Fruit fly (Drosophila melanogaster) whole organism, prepupa: Measurements from ENCODE around the gene CG16762.

ENCODE experiments used
- Blimp-1 ChIP-seq: fragments of 200-800 bp; sonication (Bioruptor generic); optimal IDR thresholded peaks from 3 replicates; lab custom pipeline; 2017; ENCODE audit warnings: missing biosample characterization, missing genetic modification characterization, mild to moderate bottlenecking, moderate library complexity, missing genetic modification reagents
- CG10631 ChIP-seq: fragments of 200-800 bp; sonication (Bioruptor generic); optimal IDR thresholded peaks from 2 replicates; lab custom pipeline; 2016; ENCODE audit warnings: missing biosample characterization, missing genetic modification characterization
- CG10669 ChIP-seq: fragments of 200-800 bp; sonication (Bioruptor generic); optimal IDR thresholded peaks from 3 replicates; lab custom pipeline; 2018; ENCODE audit warnings: missing biosample characterization, mild to moderate bottlenecking, missing genetic modification characterization, moderate library complexity
- CG11294 ChIP-seq: fragments of 200-800 bp; sonication (Bioruptor generic); IDR thresholded peaks from 2 replicates; pipeline ENCODE4 v1.3.6; 2022; ENCODE audit warnings: missing biosample characterization, missing genetic modification characterization
- CG11762 ChIP-seq: fragments of 200-800 bp; sonication (Bioruptor generic); optimal IDR thresholded peaks from 3 replicates; lab custom pipeline; 2016; ENCODE audit warnings: missing biosample characterization, missing genetic modification characterization; ENCODE audit not compliant: insufficient read depth
- CG11902 ChIP-seq: fragments of 200-800 bp; sonication (Bioruptor generic); optimal IDR thresholded peaks from 3 replicates; lab custom pipeline; 2016; ENCODE audit warnings: missing biosample characterization, missing genetic modification characterization
- CG15336 ChIP-seq: fragments of 200-800 bp; sonication (Bioruptor generic); IDR thresholded peaks from 2 replicates; pipeline ENCODE4 v1.3.6; 2022; ENCODE audit warnings: missing biosample characterization, missing genetic modification characterization
- CG1621 ChIP-seq: fragments of 200-800 bp; sonication (Bioruptor generic); optimal IDR thresholded peaks from 3 replicates; lab custom pipeline; 2018; ENCODE audit warnings: missing biosample characterization, mild to moderate bottlenecking, missing genetic modification characterization
- CG16779 ChIP-seq: fragments of 200-800 bp; sonication (Bioruptor generic); optimal IDR thresholded peaks from 3 replicates; lab custom pipeline; 2017; ENCODE audit warnings: missing biosample characterization, mild to moderate bottlenecking, missing genetic modification characterization
- CG31627 ChIP-seq: fragments of 200-800 bp; sonication (Bioruptor generic); optimal IDR thresholded peaks from 3 replicates; lab custom pipeline; 2016; ENCODE audit warnings: missing biosample characterization, missing genetic modification characterization
- CG32006 ChIP-seq: fragments of 200-800 bp; sonication (Bioruptor generic); optimal IDR thresholded peaks from 3 replicates; lab custom pipeline; 2017; ENCODE audit warnings: missing biosample characterization, mild to moderate bottlenecking, missing genetic modification characterization
- CG34406 ChIP-seq: fragments of 200-800 bp; sonication (Bioruptor generic); optimal IDR thresholded peaks from 3 replicates; lab custom pipeline; 2016; ENCODE audit warnings: missing biosample characterization, missing genetic modification characterization
- CG6163 ChIP-seq: fragments of 200-800 bp; sonication (Bioruptor generic); IDR thresholded peaks from 3 replicates; pipeline ENCODE4 v1.3.6; 2022; ENCODE audit warnings: missing biosample characterization, missing genetic modification characterization
- CG6276 ChIP-seq: fragments of 200-800 bp; sonication (Bioruptor generic); optimal IDR thresholded peaks from 2 replicates; lab custom pipeline; 2017; ENCODE audit warnings: missing biosample characterization, mild to moderate bottlenecking, missing genetic modification characterization
- CG6792 ChIP-seq: fragments of 200-800 bp; sonication (Bioruptor generic); optimal IDR thresholded peaks from 3 replicates; lab custom pipeline; 2016; ENCODE audit warnings: missing biosample characterization, missing genetic modification characterization
- CG6808 ChIP-seq: fragments of 200-800 bp; sonication (Bioruptor generic); optimal IDR thresholded peaks from 3 replicates; lab custom pipeline; 2017; ENCODE audit warnings: missing biosample characterization, missing genetic modification characterization, mild to moderate bottlenecking, moderate library complexity, missing genetic modification reagents
- CG6854 ChIP-seq: fragments of 200-800 bp; sonication (Bioruptor generic); optimal IDR thresholded peaks from 2 replicates; lab custom pipeline; 2017; ENCODE audit warnings: missing biosample characterization, mild to moderate bottlenecking, missing genetic modification characterization
- CG7368 ChIP-seq: fragments of 200-800 bp; sonication (Bioruptor generic); optimal IDR thresholded peaks from 3 replicates; lab custom pipeline; 2016; ENCODE audit warnings: missing biosample characterization, missing genetic modification characterization
- CG8119 ChIP-seq: fragments of 200-800 bp; sonication (Bioruptor generic); IDR thresholded peaks from 3 replicates; pipeline ENCODE4 v1.3.6; 2022; ENCODE audit warnings: missing biosample characterization, missing genetic modification characterization
- CG8319 ChIP-seq: fragments of 200-800 bp; sonication (Bioruptor generic); optimal IDR thresholded peaks from 3 replicates; lab custom pipeline; 2016; ENCODE audit warnings: missing biosample characterization, missing genetic modification characterization
- CG9139 ChIP-seq: fragments of 200-800 bp; sonication (Bioruptor generic); optimal IDR thresholded peaks from 3 replicates; lab custom pipeline; 2017; ENCODE audit warnings: missing biosample characterization, mild to moderate bottlenecking, missing genetic modification characterization
- Eip75B ChIP-seq: fragments of 200-800 bp; sonication (Bioruptor generic); optimal IDR thresholded peaks from 3 replicates; lab custom pipeline; 2016; ENCODE audit warnings: missing biosample characterization, missing genetic modification characterization
- Eip78C ChIP-seq: fragments of 200-800 bp; sonication (Bioruptor generic); peaks from one replicate; lab custom pipeline; 2016; ENCODE audit warnings: missing biosample characterization, missing genetic modification characterization
- Eip93F ChIP-seq: fragments of 200-800 bp; sonication (Bioruptor generic); optimal IDR thresholded peaks from 2 replicates; lab custom pipeline; 2016; ENCODE audit warnings: missing biosample characterization, mild to moderate bottlenecking, missing genetic modification characterization
- Ets21C ChIP-seq: fragments of 200-800 bp; sonication (Bioruptor generic); optimal IDR thresholded peaks from 3 replicates; lab custom pipeline; 2016; ENCODE audit warnings: missing biosample characterization, missing genetic modification characterization
- Ets96B ChIP-seq: fragments of 200-800 bp; optimal IDR thresholded peaks from 2 replicates; lab custom pipeline; 2019; ENCODE audit warnings: missing biosample characterization, mild to moderate bottlenecking, missing genetic modification characterization, moderate library complexity
- Gug ChIP-seq: fragments of 200-800 bp; sonication (Bioruptor generic); IDR thresholded peaks from 2 replicates; pipeline ENCODE4 v1.3.6; 2022; ENCODE audit warnings: missing biosample characterization, missing genetic modification characterization
- Hr4 ChIP-seq: fragments of 200-800 bp; sonication (Bioruptor generic); optimal IDR thresholded peaks from 3 replicates; lab custom pipeline; 2016; ENCODE audit warnings: missing biosample characterization, missing genetic modification characterization
- Lpt ChIP-seq: fragments of 200-800 bp; sonication (Bioruptor generic); optimal IDR thresholded peaks from 3 replicates; lab custom pipeline; 2016; ENCODE audit warnings: missing biosample characterization, missing genetic modification characterization
- Met ChIP-seq: fragments of 200-800 bp; sonication (Bioruptor generic); optimal IDR thresholded peaks from 3 replicates; lab custom pipeline; 2016; ENCODE audit warnings: missing biosample characterization, missing genetic modification characterization
- OdsH ChIP-seq: fragments of 200-800 bp; sonication (Bioruptor generic); optimal IDR thresholded peaks from 3 replicates; lab custom pipeline; 2016; ENCODE audit warnings: missing biosample characterization, missing genetic modification characterization
- Smox ChIP-seq: fragments of 200-800 bp; sonication (Bioruptor generic); optimal IDR thresholded peaks from 3 replicates; lab custom pipeline; 2016; ENCODE audit warnings: missing biosample characterization, missing genetic modification characterization
- Sox102F ChIP-seq: fragments of 200-800 bp; sonication (Bioruptor generic); optimal IDR thresholded peaks from 2 replicates; lab custom pipeline; 2016; ENCODE audit warnings: missing biosample characterization, mild to moderate bottlenecking, missing genetic modification characterization
- Sox14 ChIP-seq: fragments of 200-800 bp; sonication (Bioruptor generic); optimal IDR thresholded peaks from 3 replicates; lab custom pipeline; 2016; ENCODE audit warnings: missing biosample characterization, missing genetic modification characterization
- Sox15 ChIP-seq: fragments of 200-800 bp; sonication (Bioruptor generic); optimal IDR thresholded peaks from 3 replicates; lab custom pipeline; 2016; ENCODE audit warnings: missing biosample characterization, missing genetic modification characterization
- achi ChIP-seq: fragments of 200-800 bp; sonication (Bioruptor generic); optimal IDR thresholded peaks from 3 replicates; lab custom pipeline; 2016; ENCODE audit warnings: missing biosample characterization, missing genetic modification characterization
- acj6 ChIP-seq: fragments of 200-800 bp; sonication (Bioruptor generic); optimal IDR thresholded peaks from 3 replicates; lab custom pipeline; 2016; ENCODE audit warnings: missing biosample characterization, missing genetic modification characterization
- cyc ChIP-seq: fragments of 200-800 bp; sonication (Bioruptor generic); optimal IDR thresholded peaks from 3 replicates; lab custom pipeline; 2016; ENCODE audit warnings: missing biosample characterization, missing genetic modification characterization
- dsx ChIP-seq: fragments of 200-800 bp; optimal IDR thresholded peaks from 3 replicates; lab custom pipeline; 2019; ENCODE audit warnings: missing biosample characterization, mild to moderate bottlenecking, missing genetic modification characterization, moderate library complexity; ENCODE audit not compliant: poor library complexity, severe bottlenecking
- eg ChIP-seq: fragments of 200-800 bp; sonication (Bioruptor generic); IDR thresholded peaks from 3 replicates; pipeline ENCODE4 v1.3.6; 2022; ENCODE audit warnings: missing biosample characterization, missing genetic modification characterization
- esn ChIP-seq: fragments of 200-800 bp; sonication (Bioruptor generic); optimal IDR thresholded peaks from 2 replicates; lab custom pipeline; 2016; ENCODE audit warnings: missing biosample characterization, mild to moderate bottlenecking, missing genetic modification characterization, moderate library complexity
- fd59A ChIP-seq: fragments of 200-800 bp; sonication (Bioruptor generic); optimal IDR thresholded peaks from 2 replicates; lab custom pipeline; 2017; ENCODE audit warnings: missing biosample characterization, mild to moderate bottlenecking, missing genetic modification characterization, missing genetic modification reagents
- fkh ChIP-seq: fragments of 200-800 bp; sonication (Bioruptor generic); optimal IDR thresholded peaks from 3 replicates; lab custom pipeline; 2017; ENCODE audit warnings: missing biosample characterization, mild to moderate bottlenecking, missing genetic modification characterization, moderate library complexity
- lz ChIP-seq: fragments of 200-800 bp; sonication (Bioruptor generic); optimal IDR thresholded peaks from 3 replicates; lab custom pipeline; 2016; ENCODE audit warnings: missing biosample characterization, missing genetic modification characterization
- net ChIP-seq: fragments of 200-800 bp; sonication (Bioruptor generic); optimal IDR thresholded peaks from 3 replicates; lab custom pipeline; 2016; ENCODE audit warnings: missing biosample characterization, missing genetic modification characterization
- pdm3 ChIP-seq: fragments of 200-800 bp; sonication (Bioruptor generic); optimal IDR thresholded peaks from 3 replicates; lab custom pipeline; 2016; ENCODE audit warnings: missing biosample characterization, missing genetic modification characterization
- salr ChIP-seq, 2 experiments: fragments of 200-800 bp; sonication (Bioruptor generic); optimal IDR thresholded peaks; 3 replicates each; lab custom pipeline; 2016 to 2018; ENCODE audit warnings: missing biosample characterization in 2 of 2, missing genetic modification characterization in 2 of 2, mild to moderate bottlenecking in 1 of 2
- spab ChIP-seq: fragments of 200-800 bp; sonication (Bioruptor generic); optimal IDR thresholded peaks from 2 replicates; lab custom pipeline; 2017; ENCODE audit warnings: missing biosample characterization, mild to moderate bottlenecking, missing genetic modification characterization, missing genetic modification reagents
- ss ChIP-seq, 2 experiments: fragments of 200-800 bp; sonication (Bioruptor generic); optimal IDR thresholded peaks; 2 replicates in 1 of 2; 3 replicates in 1 of 2; lab custom pipeline; 2017 to 2018; ENCODE audit warnings: mild to moderate bottlenecking in 2 of 2, missing biosample characterization in 2 of 2, missing genetic modification characterization in 2 of 2, moderate library complexity in 1 of 2
- svp ChIP-seq: fragments of 200-800 bp; sonication (Bioruptor generic); peaks from one replicate; lab custom pipeline; 2016; ENCODE audit warnings: missing biosample characterization, missing genetic modification characterization
- topi ChIP-seq: fragments of 200-800 bp; sonication (Bioruptor generic); optimal IDR thresholded peaks from 3 replicates; lab custom pipeline; 2016; ENCODE audit warnings: missing biosample characterization, missing genetic modification characterization
- vri ChIP-seq: fragments of 200-800 bp; sonication (Bioruptor generic); optimal IDR thresholded peaks from 3 replicates; lab custom pipeline; 2016; ENCODE audit warnings: missing biosample characterization, mild to moderate bottlenecking, missing genetic modification characterization

The CG16762 gene

DNA sequence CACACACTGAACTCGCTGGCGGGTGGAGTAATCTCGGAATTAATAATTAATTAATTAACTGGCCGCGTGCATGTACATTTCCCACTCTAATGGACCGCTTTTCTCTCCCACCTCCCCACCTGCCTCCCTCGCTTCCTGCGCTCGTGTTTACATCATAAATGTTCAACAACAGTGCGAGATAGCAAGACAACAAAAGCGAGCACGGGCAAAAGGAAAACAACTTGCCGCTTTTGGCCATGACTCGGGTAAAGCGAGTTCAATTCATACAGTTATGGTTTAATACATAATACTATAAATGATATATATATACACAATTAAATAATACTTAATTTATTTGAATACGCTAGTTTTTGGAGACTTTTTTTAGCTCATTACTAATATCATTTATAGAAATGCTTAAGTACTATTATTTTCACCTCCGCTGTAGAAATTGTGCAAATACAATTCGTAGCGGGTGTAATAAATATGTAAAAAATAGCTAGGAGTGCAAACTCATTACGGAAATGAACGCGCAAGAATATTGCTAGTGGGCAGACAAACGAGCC, 48.9 kb downstream of the CG16762 start:
- TF ChIP-seq CG8119 (GFP tag; lab: Robert Waterston, UW): no peak
- no peak for TF ChIP-seq CG31627 (GFP tag; lab: Kevin White, UChicago)
- peak; percentile 26 to 56 for TF ChIP-seq ss (GFP tag; optimal IDR thresholded peaks at IDR 0.05; lab: Kevin White, UChicago)
- no peak for TF ChIP-seq Blimp-1 (GFP tag; lab: Kevin White, UChicago)
- TF ChIP-seq CG15336 (GFP tag; lab: Robert Waterston, UW): 0 out of 2 replicates have a peak, but pooled peaks have one; percentile 18
- TF ChIP-seq acj6 (GFP tag; lab: Kevin White, UChicago): peak; percentile 27
- peak; percentile 7 for TF ChIP-seq CG1621 (tag; lab: Kevin White, UChicago)
- TF ChIP-seq fd59A (GFP tag; lab: Kevin White, UChicago): no peak
- peak; percentile 13 for TF ChIP-seq CG6276 (GFP tag; lab: Kevin White, UChicago)
- no peak for TF ChIP-seq Eip75B (GFP tag; lab: Kevin White, UChicago)
- TF ChIP-seq Ets21C (GFP tag; lab: Kevin White, UChicago): no peak
- TF ChIP-seq Hr4 (GFP tag; lab: Kevin White, UChicago): no peak
- no peak for TF ChIP-seq Eip93F (GFP tag; lab: Kevin White, UChicago)
- no peak for TF ChIP-seq Sox102F (GFP tag; lab: Kevin White, UChicago)
- peak; percentile 7 for TF ChIP-seq CG10631 (GFP tag; lab: Kevin White, UChicago)
- TF ChIP-seq Gug (GFP tag; lab: Robert Waterston, UW): peak; percentile 36; the same call in 1 of the 2 replicates
- TF ChIP-seq net: peak; percentile 25
- TF ChIP-seq CG6854 (GFP tag; lab: Kevin White, UChicago): no peak
- TF ChIP-seq fkh (GFP tag; lab: Kevin White, UChicago): peak; percentile 5
- TF ChIP-seq CG9139 (GFP tag; lab: Kevin White, UChicago): peak; percentile 66
- TF ChIP-seq salr (GFP tag; optimal IDR thresholded peaks at IDR 0.05; lab: Kevin White, UChicago): peak; percentile 17 to 18
- 0 out of 3 replicates have a peak, but pooled peaks have one; percentile 34 for TF ChIP-seq eg (GFP tag; lab: Robert Waterston, UW)
- TF ChIP-seq CG11294 (GFP tag; lab: Robert Waterston, UW): no peak
- TF ChIP-seq CG7368 (GFP tag; lab: Kevin White, UChicago): peak; percentile 33
- no peak for TF ChIP-seq CG16779 (tag; lab: Kevin White, UChicago)
- no peak for TF ChIP-seq topi (GFP tag; lab: Kevin White, UChicago)
- no peak for TF ChIP-seq Sox14 (GFP tag; lab: Kevin White, UChicago)
- TF ChIP-seq Lpt: no peak
- no peak for TF ChIP-seq CG8319 (GFP tag; lab: Kevin White, UChicago)
- TF ChIP-seq CG11762 (GFP tag; lab: Kevin White, UChicago): no peak
- TF ChIP-seq CG10669: peak; percentile 39
- no peak for TF ChIP-seq Sox15
- TF ChIP-seq pdm3 (GFP tag; lab: Kevin White, UChicago): peak; percentile 1
- peak; percentile 7 for TF ChIP-seq svp (GFP tag; lab: Kevin White, UChicago)
- no peak for TF ChIP-seq achi (GFP tag; lab: Kevin White, UChicago)
- TF ChIP-seq cyc: no peak
- TF ChIP-seq vri (GFP tag; lab: Kevin White, UChicago): no peak
- peak; percentile 26 for TF ChIP-seq spab
- no peak for TF ChIP-seq CG11902 (GFP tag; lab: Kevin White, UChicago)
- TF ChIP-seq lz (GFP tag; lab: Kevin White, UChicago): no peak
- no peak for TF ChIP-seq Smox (GFP tag; lab: Kevin White, UChicago)
- TF ChIP-seq OdsH (GFP tag; lab: Kevin White, UChicago): no peak
- peak; percentile 55 for TF ChIP-seq CG6808 (GFP tag; lab: Kevin White, UChicago)
- TF ChIP-seq Met: no peak
- peak; percentile 56 for TF ChIP-seq CG32006 (GFP tag; lab: Kevin White, UChicago)
- TF ChIP-seq dsx (GFP tag; lab: Kevin White, UChicago): peak; percentile 26
- no peak for TF ChIP-seq CG34406 (GFP tag; lab: Kevin White, UChicago)
- peak; percentile 20 for TF ChIP-seq CG6792 (GFP tag; lab: Kevin White, UChicago)
- TF ChIP-seq Eip78C: peak; percentile 68
- TF ChIP-seq CG6163 (GFP tag; lab: Robert Waterston, UW): 0 out of 3 replicates have a peak, but pooled peaks have one; percentile 35
- TF ChIP-seq esn (GFP tag; lab: Kevin White, UChicago): no peak
- TF ChIP-seq Ets96B: peak; percentile 61
